Worm (Caenorhabditis elegans): ENCODE results near the gene nlp-30.

The nlp-30 gene

ce11 chrV:3967762-3968161, 14.0 kb upstream of the nlp-30 start, which contains the start of gene cyp-34A8:
Gene cyp-34A8 (minus strand): TSS chrV:3967823.
- no peak for TF ChIP-seq unc-130 (GFP tag; optimal IDR thresholded peaks at IDR 0.05)
- peak; percentile 20 for TF ChIP-seq nhr-80 (tag; optimal IDR thresholded peaks at IDR 0.05)
- no peak for TF ChIP-seq F52B5.7 (tag; optimal IDR thresholded peaks at IDR 0.05)

- no peak for TF ChIP-seq tlf-1 (GFP tag; optimal IDR thresholded peaks at IDR 0.05)
- no peak for TF ChIP-seq ztf-22 (GFP tag; optimal IDR thresholded peaks at IDR 0.05)
- no peak for TF ChIP-seq nhr-80 (tag; optimal IDR thresholded peaks at IDR 0.05)
- no peak for TF ChIP-seq ama-1 (optimal IDR thresholded peaks at IDR 0.05)
- TF ChIP-seq ama-1 (GFP tag; optimal IDR thresholded peaks at IDR 0.05) = no peak
- no peak for TF ChIP-seq ztf-6 (GFP tag; IDR thresholded peaks at IDR 0.05)
- TF ChIP-seq F33H1.4 (GFP tag; IDR thresholded peaks at IDR 0.05) = no peak
- TF ChIP-seq madf-8 (GFP tag; conservative IDR thresholded peaks at IDR 0.05) = no peak
- no peak for TF ChIP-seq aptf-2 (GFP tag; conservative IDR thresholded peaks at IDR 0.05)
- no peak for TF ChIP-seq ztf-25 (GFP tag; IDR thresholded peaks at IDR 0.05)
- no peak for TF ChIP-seq egrh-3 (GFP tag; IDR thresholded peaks at IDR 0.05)
- no peak for TF ChIP-seq rcor-1 (GFP tag; IDR thresholded peaks at IDR 0.05)
- no peak for TF ChIP-seq hlh-26 (GFP tag; conservative IDR thresholded peaks at IDR 0.05)
- TF ChIP-seq mes-4 (tag; optimal IDR thresholded peaks at IDR 0.05) = no peak
- TF ChIP-seq atf-7 (tag; optimal IDR thresholded peaks at IDR 0.05) = no peak
- no peak for TF ChIP-seq hmg-1.2 (GFP tag; IDR thresholded peaks at IDR 0.05)
- no peak for TF ChIP-seq K12H6.12 (tag; optimal IDR thresholded peaks at IDR 0.05)
- TF ChIP-seq snpc-3.4 (tag; optimal IDR thresholded peaks at IDR 0.05) = no peak
These were observed 12.9 kb upstream of the nlp-30 start for ce11 chrV:3968929-3969328.

- TF ChIP-seq unc-62 (GFP tag; optimal IDR thresholded peaks at IDR 0.05) (peak; percentile 50), bed-1 (GFP tag; IDR thresholded peaks at IDR 0.05) (no peak)
These were observed 12.1 kb upstream of the nlp-30 start for ce11 chrV:3969664-3970063.

ce11 chrV:3970410-3970809, 11.4 kb upstream of the nlp-30 start, which contains the start of gene cyp-34A9:
Gene cyp-34A9 (minus strand): TSS chrV:3970540.
- TF ChIP-seq pbrm-1 (GFP tag; IDR thresholded peaks at IDR 0.05) (no peak), nhr-80 (tag; optimal IDR thresholded peaks at IDR 0.05) (peak; percentile 42)

- no peak for TF ChIP-seq hmg-20 (GFP tag; IDR thresholded peaks at IDR 0.05)
- TF ChIP-seq somi-1 (GFP tag; optimal IDR thresholded peaks at IDR 0.05) = no peak
- no peak for TF ChIP-seq hsf-1 (GFP tag; IDR thresholded peaks at IDR 0.05)
- TF ChIP-seq F49E8.2 (tag; optimal IDR thresholded peaks at IDR 0.05; ENCODE audit: insufficient read depth) = no peak
- no peak for TF ChIP-seq madf-3 (GFP tag; IDR thresholded peaks at IDR 0.05)
- no peak for TF ChIP-seq nfyb-1 (GFP tag; IDR thresholded peaks at IDR 0.05)
- no peak for TF ChIP-seq ceh-58 (GFP tag; IDR thresholded peaks at IDR 0.05)
These were observed 8.9 kb upstream of the nlp-30 start, which contains the start of gene cyp-34A10 for ce11 chrV:3972846-3973245. Gene cyp-34A10 (minus strand): TSS chrV:3972991.

- no peak for TF ChIP-seq ccch-3 (GFP tag; optimal IDR thresholded peaks at IDR 0.05)
- TF ChIP-seq egl-18 (GFP tag; IDR thresholded peaks at IDR 0.05) = no peak
- no peak for TF ChIP-seq snpc-1.1 (tag; optimal IDR thresholded peaks at IDR 0.05; ENCODE audit: insufficient read depth)
- no peak for TF ChIP-seq nfya-2 (GFP tag; IDR thresholded peaks at IDR 0.05)
- TF ChIP-seq dpl-1 (GFP tag; optimal IDR thresholded peaks at IDR 0.05) = no peak
- TF ChIP-seq F52B5.7 (tag; optimal IDR thresholded peaks at IDR 0.05) = no peak
- TF ChIP-seq ZK185.1 (tag; optimal IDR thresholded peaks at IDR 0.05; ENCODE audit: poor library complexity, severe bottlenecking) = no peak
- no peak for TF ChIP-seq somi-1 (GFP tag; optimal IDR thresholded peaks at IDR 0.05)
- TF ChIP-seq ceh-40 (GFP tag; IDR thresholded peaks at IDR 0.05) = no peak
- no peak for TF ChIP-seq ztf-18 (tag; optimal IDR thresholded peaks at IDR 0.05)
- TF ChIP-seq C06A6.2 (GFP tag; conservative IDR thresholded peaks at IDR 0.05) = no peak
- no peak for TF ChIP-seq unc-130 (GFP tag; optimal IDR thresholded peaks at IDR 0.05)
- no peak for TF ChIP-seq F37B4.10 (GFP tag; IDR thresholded peaks at IDR 0.05)
- TF ChIP-seq F39B2.1 (GFP tag; IDR thresholded peaks at IDR 0.05) = no peak
- no peak for TF ChIP-seq ceh-27 (GFP tag; optimal IDR thresholded peaks at IDR 0.05)
- TF ChIP-seq chd-7 (tag; optimal IDR thresholded peaks at IDR 0.05) = no peak
These were observed 7.4 kb upstream of the nlp-30 start, which contains the start of gene str-82 for ce11 chrV:3974361-3974760. Gene str-82 (plus strand): TSS chrV:3974661.

Data from whole organism, young adult.